Fruit fly (Drosophila melanogaster) whole organism, prepupa: ENCODE measurements around the gene PIG-S.

Experiments
- Blimp-1 ChIP-seq: fragments of 200-800 bp; sonication (Bioruptor generic); optimal IDR thresholded peaks from 3 replicates; lab custom pipeline; 2017; ENCODE audit warnings: missing biosample characterization, missing genetic modification characterization, mild to moderate bottlenecking, moderate library complexity, missing genetic modification reagents
- CG10631 ChIP-seq: fragments of 200-800 bp; sonication (Bioruptor generic); optimal IDR thresholded peaks from 2 replicates; lab custom pipeline; 2016; ENCODE audit warnings: missing biosample characterization, missing genetic modification characterization
- CG10669 ChIP-seq: fragments of 200-800 bp; sonication (Bioruptor generic); optimal IDR thresholded peaks from 3 replicates; lab custom pipeline; 2018; ENCODE audit warnings: missing biosample characterization, mild to moderate bottlenecking, missing genetic modification characterization, moderate library complexity
- CG11294 ChIP-seq: fragments of 200-800 bp; sonication (Bioruptor generic); IDR thresholded peaks from 2 replicates; pipeline ENCODE4 v1.3.6; 2022; ENCODE audit warnings: missing biosample characterization, missing genetic modification characterization
- CG11762 ChIP-seq: fragments of 200-800 bp; sonication (Bioruptor generic); optimal IDR thresholded peaks from 3 replicates; lab custom pipeline; 2016; ENCODE audit warnings: missing biosample characterization, missing genetic modification characterization; ENCODE audit not compliant: insufficient read depth
- CG11902 ChIP-seq: fragments of 200-800 bp; sonication (Bioruptor generic); optimal IDR thresholded peaks from 3 replicates; lab custom pipeline; 2016; ENCODE audit warnings: missing biosample characterization, missing genetic modification characterization
- CG15336 ChIP-seq: fragments of 200-800 bp; sonication (Bioruptor generic); IDR thresholded peaks from 2 replicates; pipeline ENCODE4 v1.3.6; 2022; ENCODE audit warnings: missing biosample characterization, missing genetic modification characterization
- CG1621 ChIP-seq: fragments of 200-800 bp; sonication (Bioruptor generic); optimal IDR thresholded peaks from 3 replicates; lab custom pipeline; 2018; ENCODE audit warnings: missing biosample characterization, mild to moderate bottlenecking, missing genetic modification characterization
- CG3032 ChIP-seq: fragments of 200-800 bp; optimal IDR thresholded peaks from 2 replicates; lab custom pipeline; 2019; ENCODE audit warnings: missing biosample characterization, mild to moderate bottlenecking, missing genetic modification characterization, moderate library complexity
- CG31627 ChIP-seq: fragments of 200-800 bp; sonication (Bioruptor generic); optimal IDR thresholded peaks from 3 replicates; lab custom pipeline; 2016; ENCODE audit warnings: missing biosample characterization, missing genetic modification characterization
- CG32006 ChIP-seq: fragments of 200-800 bp; sonication (Bioruptor generic); optimal IDR thresholded peaks from 3 replicates; lab custom pipeline; 2017; ENCODE audit warnings: missing biosample characterization, mild to moderate bottlenecking, missing genetic modification characterization
- CG34406 ChIP-seq: fragments of 200-800 bp; sonication (Bioruptor generic); optimal IDR thresholded peaks from 3 replicates; lab custom pipeline; 2016; ENCODE audit warnings: missing biosample characterization, missing genetic modification characterization
- CG3919 ChIP-seq: fragments of 200-800 bp; sonication (Bioruptor generic); optimal IDR thresholded peaks from 3 replicates; lab custom pipeline; 2016; ENCODE audit warnings: missing biosample characterization, missing genetic modification characterization
- CG6276 ChIP-seq: fragments of 200-800 bp; sonication (Bioruptor generic); optimal IDR thresholded peaks from 2 replicates; lab custom pipeline; 2017; ENCODE audit warnings: missing biosample characterization, mild to moderate bottlenecking, missing genetic modification characterization
- CG6792 ChIP-seq: fragments of 200-800 bp; sonication (Bioruptor generic); optimal IDR thresholded peaks from 3 replicates; lab custom pipeline; 2016; ENCODE audit warnings: missing biosample characterization, missing genetic modification characterization
- CG6808 ChIP-seq: fragments of 200-800 bp; sonication (Bioruptor generic); optimal IDR thresholded peaks from 3 replicates; lab custom pipeline; 2017; ENCODE audit warnings: missing biosample characterization, missing genetic modification characterization, mild to moderate bottlenecking, moderate library complexity, missing genetic modification reagents
- CG7368 ChIP-seq: fragments of 200-800 bp; sonication (Bioruptor generic); optimal IDR thresholded peaks from 3 replicates; lab custom pipeline; 2016; ENCODE audit warnings: missing biosample characterization, missing genetic modification characterization
- CG8119 ChIP-seq: fragments of 200-800 bp; sonication (Bioruptor generic); IDR thresholded peaks from 3 replicates; pipeline ENCODE4 v1.3.6; 2022; ENCODE audit warnings: missing biosample characterization, missing genetic modification characterization
- CG8319 ChIP-seq: fragments of 200-800 bp; sonication (Bioruptor generic); optimal IDR thresholded peaks from 3 replicates; lab custom pipeline; 2016; ENCODE audit warnings: missing biosample characterization, missing genetic modification characterization
- CG8632 ChIP-seq: fragments of 200-800 bp; sonication (Bioruptor generic); optimal IDR thresholded peaks from 3 replicates; lab custom pipeline; 2016; ENCODE audit warnings: missing biosample characterization, missing genetic modification characterization
- CG9139 ChIP-seq: fragments of 200-800 bp; sonication (Bioruptor generic); optimal IDR thresholded peaks from 3 replicates; lab custom pipeline; 2017; ENCODE audit warnings: missing biosample characterization, mild to moderate bottlenecking, missing genetic modification characterization
- Eip75B ChIP-seq: fragments of 200-800 bp; sonication (Bioruptor generic); optimal IDR thresholded peaks from 3 replicates; lab custom pipeline; 2016; ENCODE audit warnings: missing biosample characterization, missing genetic modification characterization
- Eip93F ChIP-seq: fragments of 200-800 bp; sonication (Bioruptor generic); optimal IDR thresholded peaks from 2 replicates; lab custom pipeline; 2016; ENCODE audit warnings: missing biosample characterization, mild to moderate bottlenecking, missing genetic modification characterization
- Ets21C ChIP-seq: fragments of 200-800 bp; sonication (Bioruptor generic); optimal IDR thresholded peaks from 3 replicates; lab custom pipeline; 2016; ENCODE audit warnings: missing biosample characterization, missing genetic modification characterization
- Ets96B ChIP-seq: fragments of 200-800 bp; optimal IDR thresholded peaks from 2 replicates; lab custom pipeline; 2019; ENCODE audit warnings: missing biosample characterization, mild to moderate bottlenecking, missing genetic modification characterization, moderate library complexity
- Hr38 ChIP-seq: sonication (Bioruptor generic); optimal IDR thresholded peaks from 2 replicates; lab custom pipeline; 2016; ENCODE audit warnings: missing biosample characterization, missing genetic modification characterization
- Hr39 ChIP-seq: fragments of 200-800 bp; sonication (Bioruptor generic); optimal IDR thresholded peaks from 2 replicates; lab custom pipeline; 2016; ENCODE audit warnings: missing biosample characterization, missing genetic modification characterization
- Hr4 ChIP-seq: fragments of 200-800 bp; sonication (Bioruptor generic); optimal IDR thresholded peaks from 3 replicates; lab custom pipeline; 2016; ENCODE audit warnings: missing biosample characterization, missing genetic modification characterization
- Lpt ChIP-seq: fragments of 200-800 bp; sonication (Bioruptor generic); optimal IDR thresholded peaks from 3 replicates; lab custom pipeline; 2016; ENCODE audit warnings: missing biosample characterization, missing genetic modification characterization
- Met ChIP-seq: fragments of 200-800 bp; sonication (Bioruptor generic); optimal IDR thresholded peaks from 3 replicates; lab custom pipeline; 2016; ENCODE audit warnings: missing biosample characterization, missing genetic modification characterization
- Sox14 ChIP-seq: fragments of 200-800 bp; sonication (Bioruptor generic); optimal IDR thresholded peaks from 3 replicates; lab custom pipeline; 2016; ENCODE audit warnings: missing biosample characterization, missing genetic modification characterization
- achi ChIP-seq: fragments of 200-800 bp; sonication (Bioruptor generic); optimal IDR thresholded peaks from 3 replicates; lab custom pipeline; 2016; ENCODE audit warnings: missing biosample characterization, missing genetic modification characterization
- acj6 ChIP-seq: fragments of 200-800 bp; sonication (Bioruptor generic); optimal IDR thresholded peaks from 3 replicates; lab custom pipeline; 2016; ENCODE audit warnings: missing biosample characterization, missing genetic modification characterization
- dac ChIP-seq: fragments of 200-800 bp; sonication (Bioruptor generic); optimal IDR thresholded peaks from 2 replicates; lab custom pipeline; 2017; ENCODE audit warnings: missing biosample characterization, mild to moderate bottlenecking, missing genetic modification characterization
- dsx ChIP-seq: fragments of 200-800 bp; optimal IDR thresholded peaks from 3 replicates; lab custom pipeline; 2019; ENCODE audit warnings: missing biosample characterization, mild to moderate bottlenecking, missing genetic modification characterization, moderate library complexity; ENCODE audit not compliant: poor library complexity, severe bottlenecking
- esn ChIP-seq: fragments of 200-800 bp; sonication (Bioruptor generic); optimal IDR thresholded peaks from 2 replicates; lab custom pipeline; 2016; ENCODE audit warnings: missing biosample characterization, mild to moderate bottlenecking, missing genetic modification characterization, moderate library complexity
- fd59A ChIP-seq: fragments of 200-800 bp; sonication (Bioruptor generic); optimal IDR thresholded peaks from 2 replicates; lab custom pipeline; 2017; ENCODE audit warnings: missing biosample characterization, mild to moderate bottlenecking, missing genetic modification characterization, missing genetic modification reagents
- fkh ChIP-seq: fragments of 200-800 bp; sonication (Bioruptor generic); optimal IDR thresholded peaks from 3 replicates; lab custom pipeline; 2017; ENCODE audit warnings: missing biosample characterization, mild to moderate bottlenecking, missing genetic modification characterization, moderate library complexity
- lz ChIP-seq: fragments of 200-800 bp; sonication (Bioruptor generic); optimal IDR thresholded peaks from 3 replicates; lab custom pipeline; 2016; ENCODE audit warnings: missing biosample characterization, missing genetic modification characterization
- net ChIP-seq: fragments of 200-800 bp; sonication (Bioruptor generic); optimal IDR thresholded peaks from 3 replicates; lab custom pipeline; 2016; ENCODE audit warnings: missing biosample characterization, missing genetic modification characterization
- pdm3 ChIP-seq: fragments of 200-800 bp; sonication (Bioruptor generic); optimal IDR thresholded peaks from 3 replicates; lab custom pipeline; 2016; ENCODE audit warnings: missing biosample characterization, missing genetic modification characterization
- salr ChIP-seq, 2 experiments: fragments of 200-800 bp; sonication (Bioruptor generic); optimal IDR thresholded peaks; 3 replicates each; lab custom pipeline; 2016 to 2018; ENCODE audit warnings: missing biosample characterization in 2 of 2, missing genetic modification characterization in 2 of 2, mild to moderate bottlenecking in 1 of 2
- spab ChIP-seq: fragments of 200-800 bp; sonication (Bioruptor generic); optimal IDR thresholded peaks from 2 replicates; lab custom pipeline; 2017; ENCODE audit warnings: missing biosample characterization, mild to moderate bottlenecking, missing genetic modification characterization, missing genetic modification reagents
- ss ChIP-seq, 2 experiments: fragments of 200-800 bp; sonication (Bioruptor generic); optimal IDR thresholded peaks; 2 replicates in 1 of 2; 3 replicates in 1 of 2; lab custom pipeline; 2017 to 2018; ENCODE audit warnings: mild to moderate bottlenecking in 2 of 2, missing biosample characterization in 2 of 2, missing genetic modification characterization in 2 of 2, moderate library complexity in 1 of 2
- svp ChIP-seq: fragments of 200-800 bp; sonication (Bioruptor generic); peaks from one replicate; lab custom pipeline; 2016; ENCODE audit warnings: missing biosample characterization, missing genetic modification characterization
- topi ChIP-seq: fragments of 200-800 bp; sonication (Bioruptor generic); optimal IDR thresholded peaks from 3 replicates; lab custom pipeline; 2016; ENCODE audit warnings: missing biosample characterization, missing genetic modification characterization
- vri ChIP-seq: fragments of 200-800 bp; sonication (Bioruptor generic); optimal IDR thresholded peaks from 3 replicates; lab custom pipeline; 2016; ENCODE audit warnings: missing biosample characterization, mild to moderate bottlenecking, missing genetic modification characterization

Gene PIG-S

dm6 chr3R:24894419-24895206 lies 23.1 kb downstream of the PIG-S start, which contains the start of the genes CG31121 and CG11069 (continued):
- TF ChIP-seq ss (GFP tag; optimal IDR thresholded peaks at IDR 0.05; lab: Kevin White, UChicago) (peak in 1 of 2 experiments; percentile 3), CG7368 (GFP tag; lab: Kevin White, UChicago) (no peak), Lpt (no peak)

- TF ChIP-seq Hr39 (peak; percentile 22), CG11294 (GFP tag; lab: Robert Waterston, UW) (peak; percentile 70; the same call in 1 of the 2 replicates), CG34406 (peak; percentile 82), vri (peak; percentile 42), achi (peak; percentile 90), Blimp-1 (GFP tag; lab: Kevin White, UChicago) (peak; percentile 69), Eip93F (GFP tag; lab: Kevin White, UChicago) (no peak), CG3919 (GFP tag; lab: Kevin White, UChicago) (peak; percentile 86), CG7368 (GFP tag; lab: Kevin White, UChicago) (peak; percentile 78), Met (GFP tag; lab: Kevin White, UChicago) (peak; percentile 83), Eip75B (peak; percentile 53), Ets96B (tag; lab: Kevin White, UChicago) (peak; percentile 93), CG15336 (GFP tag; lab: Robert Waterston, UW) (peak; percentile 94), CG6792 (peak; percentile 80), CG31627 (GFP tag; lab: Kevin White, UChicago) (peak; percentile 33), esn (GFP tag; lab: Kevin White, UChicago) (peak; percentile 88), fkh (GFP tag; lab: Kevin White, UChicago) (peak; percentile 64), fd59A (GFP tag; lab: Kevin White, UChicago) (peak; percentile 85), Sox14 (GFP tag; lab: Kevin White, UChicago) (peak; percentile 33), lz (GFP tag; lab: Kevin White, UChicago) (peak; percentile 55), CG32006 (GFP tag; lab: Kevin White, UChicago) (peak; percentile 90), CG11902 (peak; percentile 59), CG9139 (GFP tag; lab: Kevin White, UChicago) (peak; percentile 74), dsx (GFP tag; lab: Kevin White, UChicago) (peak; percentile 91), CG8319 (GFP tag; lab: Kevin White, UChicago) (peak; percentile 52), Hr4 (GFP tag; lab: Kevin White, UChicago) (peak; percentile 66), CG8632 (GFP tag; lab: Kevin White, UChicago) (peak; percentile 79), spab (peak; percentile 91), Hr38 (GFP tag; lab: Kevin White, UChicago) (no peak), CG10631 (GFP tag; lab: Kevin White, UChicago) (peak; percentile 88), Ets21C (peak; percentile 19), topi (GFP tag; lab: Kevin White, UChicago) (peak; percentile 72), CG6808 (GFP tag; lab: Kevin White, UChicago) (peak; percentile 91), CG10669 (GFP tag; lab: Kevin White, UChicago) (peak; percentile 81), CG1621 (peak; percentile 45), CG8119 (GFP tag; lab: Robert Waterston, UW) (peak; percentile 95), net (GFP tag; lab: Kevin White, UChicago) (peak; percentile 88), CG11762 (GFP tag; lab: Kevin White, UChicago) (peak; percentile 80), CG3032 (peak; percentile 96), acj6 (GFP tag; lab: Kevin White, UChicago) (peak; percentile 81), svp (GFP tag; lab: Kevin White, UChicago) (peak; percentile 87), salr (GFP tag; optimal IDR thresholded peaks at IDR 0.05; lab: Kevin White, UChicago) (peak; percentile 7 to 86), pdm3 (peak; percentile 68), dac (GFP tag; lab: Kevin White, UChicago) (peak; percentile 62), CG6276 (GFP tag; lab: Kevin White, UChicago) (peak; percentile 92)
These were observed 24.2 kb downstream of the PIG-S start for dm6 chr3R:24893320-24893955.
